Worm (Caenorhabditis elegans) whole organism, late embryonic: Measurements from ENCODE around the gene tsr-2.
A peak's percentile ranks its signal among the peaks of the same experiment; 100 is the strongest.
"Not testable (repeated sequence)": the region's sequence is repeated elsewhere in the genome, so short reads cannot be mapped to it uniquely, and the experiment has no call there.

Experiments used
- C38D4.7 ChIP-seq: fragments of 200-800 bp; sonication (Bioruptor generic); optimal IDR thresholded peaks from 2 replicates; lab custom pipeline; 2018; ENCODE audit warnings: mild to moderate bottlenecking, missing genetic modification characterization, moderate library complexity, missing compliant biosample characterization
- F13H6.1 ChIP-seq: sonication (generic microtip); optimal IDR thresholded peaks from 2 replicates; lab custom pipeline; 2016; ENCODE audit warnings: missing genetic modification characterization, missing compliant biosample characterization
- K09A11.1 ChIP-seq: sonication (generic microtip); optimal IDR thresholded peaks from 2 replicates; lab custom pipeline; 2017; ENCODE audit warnings: antibody characterized with exemption, mild to moderate bottlenecking, missing genetic modification characterization, missing compliant biosample characterization; ENCODE audit not compliant: insufficient read depth
- Y22D7AL.16 ChIP-seq: sonication (generic microtip); optimal IDR thresholded peaks from 2 replicates; lab custom pipeline; 2016; ENCODE audit warnings: missing genetic modification characterization, missing compliant biosample characterization
- ahr-1 ChIP-seq: sonication (generic microtip); optimal IDR thresholded peaks from 2 replicates; lab custom pipeline; 2016; ENCODE audit warnings: missing genetic modification characterization, missing compliant biosample characterization
- ceh-22 ChIP-seq: sonication (generic microtip); optimal IDR thresholded peaks from 2 replicates; lab custom pipeline; 2017; ENCODE audit warnings: missing biosample characterization, missing genetic modification characterization
- ceh-48 ChIP-seq: sonication (generic microtip); optimal IDR thresholded peaks from 2 replicates; lab custom pipeline; 2016; ENCODE audit warnings: missing genetic modification characterization, inconsistent platforms, missing compliant biosample characterization
- ceh-6 ChIP-seq: fragments of 200-800 bp; sonication (Bioruptor generic); optimal IDR thresholded peaks from 2 replicates; lab custom pipeline; 2018; ENCODE audit warnings: mild to moderate bottlenecking, missing genetic modification characterization, missing compliant biosample characterization
- ceh-9 ChIP-seq: sonication (generic microtip); optimal IDR thresholded peaks from 2 replicates; lab custom pipeline; 2016; ENCODE audit warnings: mild to moderate bottlenecking, missing genetic modification characterization, inconsistent platforms, missing compliant biosample characterization
- dmd-4 ChIP-seq: sonication (generic microtip); optimal IDR thresholded peaks from 2 replicates; lab custom pipeline; 2016; ENCODE audit warnings: borderline replicate concordance, missing genetic modification characterization, missing compliant biosample characterization
- eyg-1 ChIP-seq: sonication (generic microtip); optimal IDR thresholded peaks from 2 replicates; lab custom pipeline; 2016; ENCODE audit warnings: missing genotype, missing genetic modification characterization, missing compliant biosample characterization
- fax-1 ChIP-seq: sonication (generic microtip); optimal IDR thresholded peaks from 2 replicates; lab custom pipeline; 2016; ENCODE audit warnings: missing genotype, missing genetic modification characterization, missing compliant biosample characterization
- fkh-6 ChIP-seq: sonication (generic microtip); optimal IDR thresholded peaks from 2 replicates; lab custom pipeline; 2016; ENCODE audit warnings: missing genetic modification characterization, missing compliant biosample characterization
- gmeb-2 ChIP-seq: sonication (generic microtip); optimal IDR thresholded peaks from 2 replicates; lab custom pipeline; 2016; ENCODE audit warnings: missing genetic modification characterization, inconsistent platforms, missing compliant biosample characterization
- hlh-15 ChIP-seq: sonication (generic microtip); optimal IDR thresholded peaks from 2 replicates; lab custom pipeline; 2016; ENCODE audit warnings: missing genetic modification characterization, missing compliant biosample characterization
- hlh-30 ChIP-seq: sonication (generic microtip); optimal IDR thresholded peaks from 2 replicates; lab custom pipeline; 2017; ENCODE audit warnings: antibody characterized with exemption, missing genetic modification characterization, missing compliant biosample characterization; ENCODE audit not compliant: insufficient read depth
- hlh-8 ChIP-seq: sonication (generic microtip); optimal IDR thresholded peaks from 2 replicates; lab custom pipeline; 2016; ENCODE audit warnings: missing genotype, missing genetic modification characterization, missing compliant biosample characterization
- madf-2 ChIP-seq: sonication (generic microtip); optimal IDR thresholded peaks from 2 replicates; lab custom pipeline; 2017; ENCODE audit warnings: missing genetic modification characterization, missing compliant biosample characterization
- mec-3 ChIP-seq: sonication (generic microtip); optimal IDR thresholded peaks from 2 replicates; lab custom pipeline; 2016; ENCODE audit warnings: borderline replicate concordance, missing genetic modification characterization, missing compliant biosample characterization
- nfya-1 ChIP-seq: sonication (generic microtip); optimal IDR thresholded peaks from 2 replicates; lab custom pipeline; 2017; ENCODE audit warnings: missing genetic modification characterization, mild to moderate bottlenecking, missing compliant biosample characterization, antibody characterized with exemption, moderate library complexity
- pax-1 ChIP-seq: fragments of 150-350 bp; optimal IDR thresholded peaks from 2 replicates; lab custom pipeline; 2014; ENCODE audit warnings: missing biosample characterization, missing genetic modification characterization
- pqm-1 ChIP-seq: sonication (generic microtip); optimal IDR thresholded peaks from 2 replicates; lab custom pipeline; 2016; ENCODE audit warnings: missing genetic modification characterization, missing compliant biosample characterization
- ref-2 ChIP-seq: sonication (generic microtip); optimal IDR thresholded peaks from 2 replicates; lab custom pipeline; 2016; ENCODE audit warnings: missing genetic modification characterization, missing compliant biosample characterization
- sox-2 ChIP-seq: fragments of 200-800 bp; sonication (Bioruptor generic); IDR thresholded peaks from 2 replicates; pipeline ENCODE4 v1.3.6; 2022; ENCODE audit warnings: missing genetic modification reagents, missing genetic modification characterization, missing compliant biosample characterization
- tbx-2 ChIP-seq: sonication (generic microtip); optimal IDR thresholded peaks from 2 replicates; lab custom pipeline; 2016; ENCODE audit warnings: missing genetic modification characterization, missing compliant biosample characterization
- unc-42 ChIP-seq: sonication (generic microtip); optimal IDR thresholded peaks from 2 replicates; lab custom pipeline; 2016; ENCODE audit warnings: missing genotype, missing genetic modification characterization, missing compliant biosample characterization
- unc-55 ChIP-seq: sonication (generic microtip); optimal IDR thresholded peaks from 2 replicates; lab custom pipeline; 2017; ENCODE audit warnings: missing biosample characterization, missing genetic modification reagents, missing genetic modification characterization
- ztf-16 ChIP-seq: sonication (generic microtip); optimal IDR thresholded peaks from 2 replicates; lab custom pipeline; 2017; ENCODE audit warnings: missing genetic modification characterization, missing compliant biosample characterization

Gene tsr-2

DNA sequence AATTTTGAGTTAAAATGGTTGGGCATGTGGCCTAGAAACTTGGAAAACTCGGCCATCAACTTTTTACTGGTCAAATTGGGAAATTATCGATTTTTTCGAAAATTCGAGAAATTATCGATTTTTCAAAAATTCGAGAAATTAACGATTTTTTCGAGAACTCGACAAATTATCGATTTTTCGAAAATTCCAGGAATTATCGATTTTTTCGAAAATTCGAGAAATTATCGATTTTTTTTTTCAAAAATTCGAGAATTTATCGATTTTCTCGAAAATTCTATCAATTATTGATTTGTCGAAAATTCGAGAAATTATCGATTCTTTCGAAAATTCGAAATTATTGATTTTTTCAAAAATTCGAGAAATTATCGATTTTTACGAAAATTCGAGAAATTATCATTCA is 12.6 kb upstream of the tsr-2 start:
- peak; percentile 81 for TF ChIP-seq ceh-48 (tag; lab: Kevin White, UChicago)
- no peak for TF ChIP-seq ceh-9 (tag; lab: Kevin White, UChicago)

ce11 chrIV:16645492-16646191 is 10.8 kb upstream of the tsr-2 start:
- TF ChIP-seq ceh-48 (tag; lab: Kevin White, UChicago) (peak; percentile 62), mec-3 (tag; lab: Kevin White, UChicago) (no peak)

- TF ChIP-seq ahr-1, nfya-1, pqm-1 (tag; lab: Kevin White, UChicago): not testable (repeated sequence)
Observed at ce11 chrIV:16646192-16646544, 10.2 kb upstream of the tsr-2 start, which contains the start of gene Y51H4A.13. Y51H4A.13 (minus strand) TSS chrIV:16646373.

DNA sequence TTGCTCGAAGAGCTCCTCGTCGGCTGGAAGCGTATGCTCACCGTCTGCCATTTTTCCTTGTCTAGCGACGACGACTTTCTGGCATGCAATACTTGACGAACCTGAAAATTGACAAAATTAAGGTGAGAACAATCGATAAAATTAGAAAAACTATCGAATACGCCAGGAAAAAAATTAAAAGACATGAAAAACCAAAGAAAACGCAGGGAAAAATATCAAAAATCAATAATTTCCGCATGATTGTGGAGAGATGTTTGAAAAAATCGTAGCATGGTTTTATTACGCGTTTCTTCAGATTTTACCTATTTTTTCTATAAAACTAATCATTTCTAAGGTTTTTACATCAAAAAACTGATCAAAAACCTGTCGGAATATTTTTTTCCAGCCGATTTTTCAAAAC is 630 bp upstream of the tsr-2 start, which contains the start of gene set-26:
TSS of gene set-26 (minus strand) at position 101 of the 400 bp plus-strand sequence.
- not testable (repeated sequence) for TF ChIP-seq mec-3 (tag; lab: Kevin White, UChicago); hlh-30 (tag; lab: Kevin White, UChicago); unc-55 (GFP tag; lab: Kevin White, UChicago)

- no peak for TF ChIP-seq fkh-6 (tag; lab: Kevin White, UChicago)
- no peak for TF ChIP-seq ceh-6 (GFP tag; lab: Kevin White, UChicago)
- peak; percentile 74 for TF ChIP-seq nfya-1 (tag; lab: Kevin White, UChicago)
- peak; percentile 71 for TF ChIP-seq unc-42 (tag; lab: Kevin White, UChicago)
- TF ChIP-seq, all 69 proteins: peak for 2
Observed at ce11 chrIV:16657488-16657982, 1.1 kb downstream of the tsr-2 start.

- no peak for TF ChIP-seq Y22D7AL.16
- no peak for TF ChIP-seq K09A11.1 (tag; lab: Kevin White, UChicago)
- TF ChIP-seq C38D4.7, result no peak
- no peak for TF ChIP-seq pax-1 (tag; lab: Kevin White, UChicago)
- no peak for TF ChIP-seq pqm-1 (tag; lab: Kevin White, UChicago)
- no peak for TF ChIP-seq F13H6.1 (tag; lab: Kevin White, UChicago)
- TF ChIP-seq ref-2 (tag; lab: Kevin White, UChicago), result no peak
- TF ChIP-seq mec-3 (tag; lab: Kevin White, UChicago), result no peak
- TF ChIP-seq tbx-2 (tag; lab: Kevin White, UChicago), result no peak
- TF ChIP-seq ztf-16 (tag; lab: Kevin White, UChicago), result no peak
- no peak for TF ChIP-seq fax-1 (tag; lab: Kevin White, UChicago)
- no peak for TF ChIP-seq gmeb-2 (tag; lab: Kevin White, UChicago)
- no peak for TF ChIP-seq fkh-6 (tag; lab: Kevin White, UChicago)
- no peak for TF ChIP-seq sox-2 (GFP tag; lab: Robert Waterston, UW)
- no peak for TF ChIP-seq eyg-1
- TF ChIP-seq madf-2 (tag; lab: Kevin White, UChicago), result no peak
- TF ChIP-seq dmd-4 (tag; lab: Kevin White, UChicago), result no peak
- TF ChIP-seq hlh-15 (tag; lab: Kevin White, UChicago), result no peak
- no peak for TF ChIP-seq ceh-22
- TF ChIP-seq hlh-8, result no peak
- TF ChIP-seq, all 69 proteins: peak for 0
Observed at ce11 chrIV:16658731-16659130, 2.3 kb downstream of the tsr-2 start.
